Worm (Caenorhabditis elegans): ENCODE measurements around the gene F53B7.4.

ce11 chrV:10958322-10958900 lies 43.9 kb downstream of the F53B7.4 start, which contains the start of gene pigt-1:
- TF ChIP-seq C04F5.9 (tag; optimal IDR thresholded peaks at IDR 0.05) (no peak), mep-1 (tag; optimal IDR thresholded peaks at IDR 0.05) (no peak), lin-14 (GFP tag; optimal IDR thresholded peaks at IDR 0.05) (no peak), ztf-4 (tag; optimal IDR thresholded peaks at IDR 0.05) (peak; percentile 33), ama-1 (optimal IDR thresholded peaks at IDR 0.05) (no peak), elt-3 (tag; optimal IDR thresholded peaks at IDR 0.05) (no peak), sup-37 (GFP tag; optimal IDR thresholded peaks at IDR 0.05) (no peak), nhr-47 (tag; optimal IDR thresholded peaks at IDR 0.05) (peak; percentile 35), snpc-4 (tag; optimal IDR thresholded peaks at IDR 0.05) (no peak), alr-1 (tag; optimal IDR thresholded peaks at IDR 0.05; ENCODE audit: borderline replicate concordance) (no peak)

All from whole organism, L1 larva.